Fruit fly (Drosophila melanogaster): ENCODE data around the gene Nep4.

Nep4 gene

DNA sequence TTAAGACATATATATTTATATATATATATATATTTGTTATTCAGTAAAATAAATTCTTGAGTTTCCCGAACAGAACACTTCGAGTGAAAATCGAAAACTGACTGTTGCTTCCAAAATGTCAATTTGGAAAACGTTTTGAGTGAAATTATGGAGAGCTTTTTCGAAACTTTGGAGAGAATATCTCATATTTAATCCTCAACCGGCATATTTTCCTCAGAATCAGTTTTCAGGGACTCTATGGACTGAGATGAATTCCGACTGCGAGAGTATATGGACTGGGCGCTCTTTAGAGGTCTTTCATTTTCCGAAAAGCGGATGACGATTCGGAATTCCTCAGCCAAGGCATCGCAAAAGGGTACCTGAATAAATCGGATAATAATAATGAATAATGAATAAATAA is 11.1 kb downstream of the Nep4 start, which contains the start of gene GluRIIE:
Gene GluRIIE, minus strand, starts transcription at position 101 of the 400 bp plus-strand sequence.
- TF ChIP-seq Hr39 (GFP tag; optimal IDR thresholded peaks at IDR 0.05) (no peak), Blimp-1 (GFP tag; optimal IDR thresholded peaks at IDR 0.05) (no peak), CG6792 (GFP tag; optimal IDR thresholded peaks at IDR 0.05) (no peak), CG8119 (GFP tag; IDR thresholded peaks at IDR 0.05) (no peak), CG6808 (GFP tag; optimal IDR thresholded peaks at IDR 0.05) (no peak), CG11902 (GFP tag; optimal IDR thresholded peaks at IDR 0.05) (no peak), lz (GFP tag; optimal IDR thresholded peaks at IDR 0.05) (no peak), fd59A (GFP tag; optimal IDR thresholded peaks at IDR 0.05) (no peak), CG15336 (GFP tag; IDR thresholded peaks at IDR 0.05) (no peak), CG4318 (GFP tag; optimal IDR thresholded peaks at IDR 0.05) (no peak), CG3032 (tag; optimal IDR thresholded peaks at IDR 0.05) (no peak), vri (GFP tag; optimal IDR thresholded peaks at IDR 0.05) (no peak), CG11294 (GFP tag; IDR thresholded peaks at IDR 0.05) (no peak), dsx (GFP tag; optimal IDR thresholded peaks at IDR 0.05; ENCODE audit: poor library complexity, severe bottlenecking) (no peak), CG11762 (GFP tag; optimal IDR thresholded peaks at IDR 0.05; ENCODE audit: insufficient read depth) (no peak), Sox14 (GFP tag; optimal IDR thresholded peaks at IDR 0.05) (no peak), Ets21C (GFP tag; optimal IDR thresholded peaks at IDR 0.05) (no peak), CG1621 (tag; optimal IDR thresholded peaks at IDR 0.05) (no peak), OdsH (GFP tag; optimal IDR thresholded peaks at IDR 0.05) (no peak)

DNA sequence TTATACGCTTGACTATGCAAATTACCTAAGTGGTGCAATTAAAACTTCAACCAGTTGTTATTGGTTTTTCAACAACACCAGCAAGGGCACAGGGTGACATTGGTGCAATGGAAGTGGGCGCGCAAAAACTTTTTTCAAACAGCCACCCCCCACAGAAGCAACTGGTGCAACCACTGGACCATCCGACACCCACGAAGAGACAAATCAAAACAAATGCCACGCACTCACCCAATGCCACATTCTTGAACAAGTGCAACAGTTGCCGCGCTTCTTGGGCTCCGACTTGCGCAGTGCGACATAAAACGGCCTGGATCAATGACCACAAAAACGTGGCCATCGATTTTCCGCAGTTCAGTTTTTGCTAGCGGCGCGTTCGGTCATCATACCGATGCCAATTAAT is 24.0 kb downstream of the Nep4 start:
- TF ChIP-seq fd85E (GFP tag; optimal IDR thresholded peaks at IDR 0.05) (no peak), Eip75B (GFP tag; optimal IDR thresholded peaks at IDR 0.05) (no peak), CG4318 (GFP tag; optimal IDR thresholded peaks at IDR 0.05) (no peak), Sox15 (GFP tag; optimal IDR thresholded peaks at IDR 0.05) (no peak), Smox (GFP tag; optimal IDR thresholded peaks at IDR 0.05) (no peak), Hr4 (GFP tag; optimal IDR thresholded peaks at IDR 0.05) (no peak), Sox102F (GFP tag; optimal IDR thresholded peaks at IDR 0.05) (no peak), Eip93F (GFP tag; optimal IDR thresholded peaks at IDR 0.05) (no peak), acj6 (GFP tag; optimal IDR thresholded peaks at IDR 0.05) (no peak), CG8319 (GFP tag; optimal IDR thresholded peaks at IDR 0.05) (no peak), eg (GFP tag; IDR thresholded peaks at IDR 0.05) (no peak), cyc (GFP tag; optimal IDR thresholded peaks at IDR 0.05) (no peak), CG3032 (tag; optimal IDR thresholded peaks at IDR 0.05) (no peak), CG6163 (GFP tag; IDR thresholded peaks at IDR 0.05) (no peak), CG1621 (tag; optimal IDR thresholded peaks at IDR 0.05) (no peak), ss (GFP tag; optimal IDR thresholded peaks at IDR 0.05) (no peak), CG3919 (GFP tag; optimal IDR thresholded peaks at IDR 0.05) (no peak), CG10631 (GFP tag; optimal IDR thresholded peaks at IDR 0.05) (no peak), lz (GFP tag; optimal IDR thresholded peaks at IDR 0.05) (no peak)

DNA sequence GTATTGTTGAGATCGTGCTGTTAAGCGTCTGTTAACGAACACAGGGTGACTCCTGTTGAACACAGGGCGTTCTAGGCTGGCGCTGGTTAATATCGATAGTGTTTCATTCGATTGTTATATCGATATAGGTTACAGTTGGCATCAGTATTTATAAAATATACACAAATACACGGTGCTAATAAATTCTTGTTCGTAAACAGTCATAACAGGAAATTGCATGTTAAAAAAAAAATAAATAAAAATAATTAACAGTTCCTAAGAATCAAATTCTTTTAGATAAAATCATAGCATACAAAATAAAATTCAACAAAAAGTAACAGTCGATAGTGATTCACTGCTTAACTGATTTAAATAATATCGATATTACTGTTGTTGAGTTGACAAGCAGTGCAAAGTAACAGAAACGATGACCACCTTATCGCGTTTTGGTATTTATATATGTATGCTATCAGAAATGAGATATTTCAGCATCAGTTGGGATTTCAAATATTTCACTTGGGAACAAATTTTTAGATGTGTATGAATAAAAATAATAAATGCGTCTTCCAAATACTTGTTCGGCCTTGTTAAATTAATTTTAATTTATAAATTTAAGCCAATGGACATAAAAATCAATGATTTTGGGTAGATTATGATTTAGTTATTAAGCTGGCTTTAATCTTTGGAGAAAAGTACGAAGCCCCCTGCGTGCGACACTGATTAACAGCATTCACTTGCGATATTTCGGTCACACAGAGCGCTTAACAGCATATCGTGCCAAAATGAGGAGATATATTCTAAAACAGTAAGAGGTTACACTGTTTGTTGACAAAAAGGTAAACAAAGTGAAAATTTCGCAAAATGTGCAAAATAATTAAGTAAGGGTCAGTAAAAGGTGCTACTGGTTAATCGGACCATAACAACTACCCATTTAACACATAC is 24.8 kb downstream of the Nep4 start, which contains the start of the genes Pi3K92E and Lrrk:
Gene Pi3K92E, minus strand, starts transcription at position 59 of the 921 bp plus-strand sequence.
Gene Lrrk, plus strand, starts transcription at position 807 of the 921 bp plus-strand sequence.
- TF ChIP-seq CG8319 (GFP tag; optimal IDR thresholded peaks at IDR 0.05) (no peak), CG15336 (GFP tag; IDR thresholded peaks at IDR 0.05) (no peak), fkh (GFP tag; optimal IDR thresholded peaks at IDR 0.05) (no peak), salr (GFP tag; optimal IDR thresholded peaks at IDR 0.05) (peak in 1 of 2 experiments; percentile 40), CG8632 (GFP tag; optimal IDR thresholded peaks at IDR 0.05) (no peak), CG3919 (GFP tag; optimal IDR thresholded peaks at IDR 0.05) (no peak), topi (GFP tag; optimal IDR thresholded peaks at IDR 0.05) (peak; percentile 18), CG6163 (GFP tag; IDR thresholded peaks at IDR 0.05) (peak; percentile 48; the same call in 2 of the 3 replicates), CG11762 (GFP tag; optimal IDR thresholded peaks at IDR 0.05; ENCODE audit: insufficient read depth) (peak; percentile 14), dsx (GFP tag; optimal IDR thresholded peaks at IDR 0.05; ENCODE audit: poor library complexity, severe bottlenecking) (no peak), cyc (GFP tag; optimal IDR thresholded peaks at IDR 0.05) (no peak), Hr4 (GFP tag; optimal IDR thresholded peaks at IDR 0.05) (no peak), fd85E (GFP tag; optimal IDR thresholded peaks at IDR 0.05) (peak; percentile 20), Smox (GFP tag; optimal IDR thresholded peaks at IDR 0.05) (no peak), Eip78C (GFP tag) (peak; percentile 50), CG11902 (GFP tag; optimal IDR thresholded peaks at IDR 0.05) (no peak), ss (GFP tag; optimal IDR thresholded peaks at IDR 0.05) (no peak)

All from whole organism, prepupa.